Worm (Caenorhabditis elegans) whole organism, L3 larva: ENCODE results near the gene htrl-1.

ENCODE experiments used
- aly-2 ChIP-seq: fragments of 150-350 bp; optimal IDR thresholded peaks from 2 replicates; lab custom pipeline; 2014; ENCODE audit warnings: missing biosample characterization, missing genetic modification characterization
- egl-27 ChIP-seq: sonication (generic microtip); optimal IDR thresholded peaks from 4 replicates; lab custom pipeline; 2017; ENCODE audit warnings: missing biosample characterization, missing genetic modification reagents, missing genetic modification characterization
- ztf-4 ChIP-seq: fragments of 150-350 bp; optimal IDR thresholded peaks from 2 replicates; lab custom pipeline; 2014; ENCODE audit warnings: missing biosample characterization, missing genetic modification characterization

DNA sequence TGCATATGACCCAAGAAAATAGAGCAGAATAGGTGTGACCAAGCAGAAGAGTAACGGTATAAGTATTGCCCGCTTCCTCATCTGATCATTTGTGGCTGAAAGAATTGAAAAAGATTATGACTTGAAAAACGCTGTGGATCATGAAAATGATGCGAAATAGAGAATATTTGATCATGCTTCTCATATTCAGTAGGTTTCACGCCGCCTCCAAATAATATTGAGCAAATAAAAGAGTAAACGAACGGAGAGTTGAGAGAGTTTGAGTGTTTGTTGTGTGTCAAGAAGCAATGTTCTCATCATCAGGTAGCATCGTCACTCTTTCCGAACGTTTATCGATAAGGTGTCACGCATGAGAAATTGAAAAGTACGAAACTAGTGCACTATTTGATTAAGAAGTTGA lies at the start of gene htrl-1:
- TF ChIP-seq ztf-4, result no peak
- TF ChIP-seq egl-27 (tag; lab: Kevin White, UChicago), result no peak
- no peak for TF ChIP-seq aly-2
